Worm (Caenorhabditis elegans) whole organism, L3 larva: ENCODE measurements around the gene srg-69.
A peak's percentile ranks its signal among the peaks of the same experiment; 100 is the strongest.

ENCODE experiments used
- R02D3.7 ChIP-seq: fragments of 150-350 bp; optimal IDR thresholded peaks from 2 replicates; lab custom pipeline; 2014; ENCODE audit warnings: missing biosample characterization, missing genetic modification characterization
- aly-2 ChIP-seq: fragments of 150-350 bp; optimal IDR thresholded peaks from 2 replicates; lab custom pipeline; 2014; ENCODE audit warnings: missing biosample characterization, missing genetic modification characterization
- ama-1 ChIP-seq: fragments of 150-350 bp; optimal IDR thresholded peaks from 2 replicates; lab custom pipeline; 2018
- ceh-16 ChIP-seq: sonication (generic microtip); optimal IDR thresholded peaks from 2 replicates; lab custom pipeline; 2017; ENCODE audit warnings: missing biosample characterization, missing genetic modification characterization
- ceh-28 ChIP-seq: fragments of 150-350 bp; optimal IDR thresholded peaks from 2 replicates; lab custom pipeline; 2014; ENCODE audit warnings: missing biosample characterization, missing genetic modification reagents, missing genetic modification characterization
- ceh-9 ChIP-seq: sonication (generic microtip); optimal IDR thresholded peaks from 2 replicates; lab custom pipeline; 2018; ENCODE audit warnings: missing biosample characterization, missing genetic modification characterization
- daf-12 ChIP-seq: fragments of 150-350 bp; optimal IDR thresholded peaks from 2 replicates; lab custom pipeline; 2014; ENCODE audit warnings: missing biosample characterization, missing genetic modification reagents, missing genetic modification characterization
- egl-5 ChIP-seq: fragments of 150-350 bp; optimal IDR thresholded peaks from 2 replicates; lab custom pipeline; 2017; ENCODE audit warnings: missing biosample characterization, missing genetic modification reagents, missing genetic modification characterization, inconsistent platforms
- elt-1 ChIP-seq: fragments of 150-350 bp; optimal IDR thresholded peaks from 2 replicates; lab custom pipeline; 2014; ENCODE audit warnings: missing biosample characterization, missing genetic modification characterization
- elt-2 ChIP-seq: sonication (generic microtip); optimal IDR thresholded peaks from 2 replicates; lab custom pipeline; 2016; ENCODE audit warnings: missing genetic modification reagents, mild to moderate bottlenecking, missing genetic modification characterization, missing compliant biosample characterization
- eor-1 ChIP-seq, 2 experiments: fragments of 150-350 bp; optimal IDR thresholded peaks; 2 replicates each; lab custom pipeline; 2014 to 2018; ENCODE audit warnings: missing biosample characterization in 2 of 2, missing genetic modification characterization in 2 of 2
- fkh-10 ChIP-seq: sonication (generic microtip); optimal IDR thresholded peaks from 2 replicates; lab custom pipeline; 2017; ENCODE audit warnings: missing biosample characterization, missing genetic modification reagents, missing genetic modification characterization
- fkh-2 ChIP-seq: fragments of 150-350 bp; optimal IDR thresholded peaks from 2 replicates; lab custom pipeline; 2014; ENCODE audit warnings: missing biosample characterization, missing genetic modification reagents, missing genetic modification characterization
- fos-1 ChIP-seq: fragments of 150-350 bp; optimal IDR thresholded peaks from 2 replicates; lab custom pipeline; 2014; ENCODE audit warnings: missing biosample characterization, missing genetic modification characterization
- jun-1 ChIP-seq: fragments of 150-350 bp; optimal IDR thresholded peaks from 2 replicates; lab custom pipeline; 2014; ENCODE audit warnings: missing biosample characterization, missing genetic modification reagents, missing genetic modification characterization
- lin-15B ChIP-seq: fragments of 150-350 bp; optimal IDR thresholded peaks from 2 replicates; lab custom pipeline; 2014; ENCODE audit warnings: missing biosample characterization, missing genetic modification characterization
- lin-39 ChIP-seq: fragments of 150-350 bp; optimal IDR thresholded peaks from 2 replicates; lab custom pipeline; 2018; ENCODE audit warnings: missing biosample characterization, missing genetic modification reagents, missing genetic modification characterization
- lsy-12 ChIP-seq: sonication (generic microtip); optimal IDR thresholded peaks from 2 replicates; lab custom pipeline; 2016; ENCODE audit warnings: mild to moderate bottlenecking, missing genetic modification characterization, missing compliant biosample characterization
- mdl-1 ChIP-seq: fragments of 150-350 bp; optimal IDR thresholded peaks from 2 replicates; lab custom pipeline; 2014; ENCODE audit warnings: missing biosample characterization, missing genetic modification characterization
- mml-1 ChIP-seq: fragments of 150-350 bp; sonication (generic microtip); optimal IDR thresholded peaks from 3 replicates; lab custom pipeline; 2014; ENCODE audit warnings: missing biosample characterization, missing genetic modification characterization
- nfya-1 ChIP-seq: sonication (generic microtip); optimal IDR thresholded peaks from 2 replicates; lab custom pipeline; 2017; ENCODE audit warnings: missing genetic modification characterization, mild to moderate bottlenecking, missing compliant biosample characterization, antibody characterized with exemption, moderate library complexity; ENCODE audit not compliant: insufficient read depth
- nhr-11 ChIP-seq: fragments of 150-350 bp; optimal IDR thresholded peaks from 2 replicates; lab custom pipeline; 2014; ENCODE audit warnings: missing biosample characterization, missing genetic modification characterization
- nhr-23 ChIP-seq: fragments of 150-350 bp; optimal IDR thresholded peaks from 2 replicates; lab custom pipeline; 2014; ENCODE audit warnings: missing biosample characterization, missing genetic modification reagents, missing genetic modification characterization
- nhr-25 ChIP-seq: sonication (generic microtip); optimal IDR thresholded peaks from 2 replicates; lab custom pipeline; 2017; ENCODE audit warnings: missing biosample characterization, missing genetic modification characterization
- nhr-67 ChIP-seq: fragments of 150-350 bp; optimal IDR thresholded peaks from 2 replicates; lab custom pipeline; 2014; ENCODE audit warnings: missing biosample characterization, missing genetic modification characterization
- nhr-76 ChIP-seq: fragments of 150-350 bp; sonication (generic microtip); optimal IDR thresholded peaks from 5 replicates; lab custom pipeline; 2014; ENCODE audit warnings: missing biosample characterization, missing genetic modification characterization
- nhr-77 ChIP-seq: fragments of 150-350 bp; optimal IDR thresholded peaks from 2 replicates; lab custom pipeline; 2014; ENCODE audit warnings: missing biosample characterization, missing genetic modification characterization
- pha-4 ChIP-seq: fragments of 150-350 bp; optimal IDR thresholded peaks from 2 replicates; lab custom pipeline; 2014; ENCODE audit warnings: missing biosample characterization, missing genetic modification reagents, missing genetic modification characterization
- pqm-1 ChIP-seq: fragments of 150-350 bp; optimal IDR thresholded peaks from 2 replicates; lab custom pipeline; 2017; ENCODE audit warnings: missing biosample characterization, missing genetic modification characterization, inconsistent platforms
- sea-2 ChIP-seq: fragments of 150-350 bp; sonication (generic microtip); optimal IDR thresholded peaks from 4 replicates; lab custom pipeline; 2014; ENCODE audit warnings: missing biosample characterization, missing genetic modification reagents, missing genetic modification characterization
- unc-39 ChIP-seq: sonication (generic microtip); optimal IDR thresholded peaks from 4 replicates; lab custom pipeline; 2017; ENCODE audit warnings: missing biosample characterization, missing genetic modification characterization
- zag-1 ChIP-seq: fragments of 150-350 bp; optimal IDR thresholded peaks from 2 replicates; lab custom pipeline; 2014; ENCODE audit warnings: missing biosample characterization, missing genetic modification characterization
- ztf-11 ChIP-seq: fragments of 150-350 bp; optimal IDR thresholded peaks from 2 replicates; lab custom pipeline; 2014; ENCODE audit warnings: missing biosample characterization, missing genetic modification characterization
- ztf-4 ChIP-seq: fragments of 150-350 bp; optimal IDR thresholded peaks from 2 replicates; lab custom pipeline; 2014; ENCODE audit warnings: missing biosample characterization, missing genetic modification characterization

srg-69 gene

DNA sequence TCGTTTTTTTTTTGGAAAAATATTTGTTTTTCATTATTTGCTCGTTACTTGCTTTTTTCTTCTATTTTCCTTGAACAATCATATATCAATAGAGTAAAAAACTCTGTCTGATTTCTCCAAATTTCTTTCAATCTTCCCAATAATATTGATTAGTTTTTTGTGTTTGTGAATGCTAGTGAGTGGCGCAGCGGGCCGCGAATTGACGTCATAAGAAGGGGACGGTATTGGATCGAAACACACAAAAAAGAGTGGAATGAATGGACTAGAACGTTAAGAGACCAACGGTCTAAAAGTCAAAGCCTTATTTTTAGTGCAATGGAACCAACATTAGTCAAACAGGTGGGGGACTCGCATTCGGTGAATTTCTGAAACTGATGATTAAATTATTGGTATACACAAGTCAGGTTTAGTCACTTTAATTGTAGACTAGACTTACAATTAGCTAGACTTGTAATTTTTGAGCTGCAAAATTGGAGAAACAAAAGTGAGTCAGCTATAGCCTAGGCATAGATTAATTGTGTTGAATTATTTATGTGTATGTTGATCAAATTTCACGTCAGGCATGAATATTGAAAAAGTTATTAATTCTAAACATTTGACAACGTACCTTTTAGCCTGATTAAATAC is 23.7 kb upstream of the srg-69 start:
- TF ChIP-seq nhr-25 (tag; lab: Kevin White, UChicago) (peak; percentile 14), ama-1 (lab: Kevin White, UChicago) (no peak), nhr-23 (peak; percentile 9), nfya-1 (peak; percentile 62), ceh-16 (tag; lab: Kevin White, UChicago) (no peak), pqm-1 (peak; percentile 39), ceh-9 (no peak), elt-2 (tag; lab: Kevin White, UChicago) (peak; percentile 29), nhr-11 (peak; percentile 21), pha-4 (tag; lab: Kevin White, UChicago) (peak; percentile 75)

DNA sequence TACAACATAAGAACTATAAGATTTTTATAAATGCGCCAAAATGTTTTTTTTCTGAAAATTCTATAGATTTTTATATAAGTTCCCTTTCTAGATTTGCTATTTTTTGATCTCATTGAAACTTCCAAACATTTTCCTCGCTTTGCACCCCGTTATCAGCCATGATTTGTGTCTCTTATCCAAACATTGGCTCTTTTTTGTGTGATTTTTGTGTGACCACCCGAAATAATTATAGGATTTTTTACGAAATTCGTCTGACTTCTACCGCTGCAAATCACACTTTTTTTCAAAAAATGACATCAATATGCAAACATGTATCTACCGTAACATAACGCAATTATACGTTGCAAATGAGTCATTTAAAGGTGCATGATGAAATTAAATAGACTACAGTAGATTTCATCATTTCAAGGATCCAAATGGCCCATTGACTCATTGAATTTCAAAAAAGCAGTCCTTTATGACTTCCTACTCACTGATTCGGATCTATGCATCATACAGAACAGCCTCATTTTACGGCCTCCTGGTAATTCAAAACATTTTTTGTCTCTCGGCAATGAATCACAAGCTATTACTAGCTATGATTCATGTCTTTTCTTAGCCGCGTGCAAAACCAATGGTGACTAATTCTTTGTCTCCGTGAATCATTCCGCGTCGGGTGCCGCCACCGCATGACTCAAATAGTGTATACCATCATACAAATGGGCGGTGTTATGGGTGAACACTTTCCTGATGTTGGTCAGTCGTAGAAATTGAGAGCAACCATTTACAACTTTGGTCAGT is 22.9 kb upstream of the srg-69 start:
- TF ChIP-seq lin-15B (tag; lab: Kevin White, UChicago) (no peak), egl-5 (tag; lab: Kevin White, UChicago) (no peak), lsy-12 (tag; lab: Kevin White, UChicago) (peak; percentile 4), ceh-28 (tag; lab: Kevin White, UChicago) (no peak), pha-4 (tag; lab: Kevin White, UChicago) (peak; percentile 53), fos-1 (peak; percentile 95), elt-2 (tag; lab: Kevin White, UChicago) (peak; percentile 71), eor-1 (tag; optimal IDR thresholded peaks at IDR 0.05; lab: Kevin White, UChicago) (no peak), aly-2 (no peak), R02D3.7 (no peak), nhr-67 (tag; lab: Kevin White, UChicago) (no peak), fkh-2 (no peak), jun-1 (tag; lab: Kevin White, UChicago) (peak; percentile 85), unc-39 (tag; lab: Kevin White, UChicago) (no peak), pqm-1 (peak; percentile 36), ceh-16 (tag; lab: Kevin White, UChicago) (no peak)

DNA sequence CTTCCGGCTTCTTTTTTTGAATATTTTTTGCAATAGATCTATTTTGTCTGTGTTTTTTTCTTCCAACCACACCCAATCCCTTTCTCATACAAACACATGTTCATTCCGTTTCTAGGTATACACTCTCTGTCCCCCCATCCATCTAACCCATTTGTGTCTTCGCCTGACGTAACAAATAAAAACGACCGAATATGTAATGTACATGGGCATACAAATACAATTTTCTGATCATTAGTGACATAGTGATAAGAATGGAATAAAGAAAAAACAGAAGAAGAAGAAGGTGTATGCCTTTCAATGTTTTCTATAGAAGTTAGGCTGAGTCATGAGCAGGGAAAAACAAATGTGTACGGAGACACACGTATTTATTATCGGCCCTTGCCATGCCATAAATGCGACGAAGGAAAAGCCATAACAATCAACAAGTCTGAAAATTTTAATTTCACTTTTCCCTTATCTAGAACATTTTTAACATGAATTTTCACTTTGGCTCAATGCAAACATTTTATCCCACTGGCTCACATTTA is 21.7 kb upstream of the srg-69 start:
- TF ChIP-seq nhr-77 (tag; lab: Kevin White, UChicago) = no peak
- TF ChIP-seq pha-4 (tag; lab: Kevin White, UChicago) = peak; percentile 47
- TF ChIP-seq lin-15B (tag; lab: Kevin White, UChicago) = no peak
- TF ChIP-seq elt-2 (tag; lab: Kevin White, UChicago) = peak; percentile 70

DNA sequence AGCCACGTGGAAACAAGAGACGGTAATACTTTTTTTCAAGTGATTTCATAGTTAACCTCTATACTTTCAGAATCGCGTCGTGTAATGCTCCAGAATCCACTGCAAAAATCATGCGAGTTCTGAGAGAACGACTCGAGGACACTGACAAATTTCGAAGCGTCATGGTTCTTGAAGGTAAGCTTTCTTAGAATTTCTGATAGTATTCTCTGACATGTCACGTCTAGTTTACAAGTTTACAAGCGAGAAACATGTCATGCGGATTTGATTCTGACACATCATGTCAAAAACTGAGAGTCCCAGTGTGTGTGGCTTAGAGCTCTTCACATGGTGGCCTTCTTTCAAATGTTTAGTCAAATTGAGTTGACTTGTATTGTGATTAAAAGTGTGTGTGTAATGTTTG is 20.9 kb upstream of the srg-69 start:
- no peak for TF ChIP-seq nhr-76 (tag; lab: Kevin White, UChicago)
- no peak for TF ChIP-seq ceh-16 (tag; lab: Kevin White, UChicago)
- TF ChIP-seq mdl-1 (tag; lab: Kevin White, UChicago) = no peak
- no peak for TF ChIP-seq ama-1 (lab: Kevin White, UChicago)
- no peak for TF ChIP-seq elt-1 (tag; lab: Kevin White, UChicago)
- TF ChIP-seq zag-1 (tag; lab: Kevin White, UChicago) = no peak
- no peak for TF ChIP-seq lin-39 (tag; lab: Kevin White, UChicago)
- no peak for TF ChIP-seq fkh-10 (GFP tag; lab: Kevin White, UChicago)
- no peak for TF ChIP-seq fos-1
- TF ChIP-seq ztf-11 (tag; lab: Kevin White, UChicago) = no peak
- TF ChIP-seq ztf-4 (tag; lab: Kevin White, UChicago) = no peak
- TF ChIP-seq pha-4 (tag; lab: Kevin White, UChicago) = no peak
- no peak for TF ChIP-seq daf-12 (tag; lab: Kevin White, UChicago)
- TF ChIP-seq fkh-2 = no peak
- TF ChIP-seq pqm-1 = no peak
- TF ChIP-seq elt-2 (tag; lab: Kevin White, UChicago) = no peak
- TF ChIP-seq lin-15B (tag; lab: Kevin White, UChicago) = no peak
- TF ChIP-seq mml-1 (tag; lab: Kevin White, UChicago) = no peak
- no peak for TF ChIP-seq sea-2 (GFP tag; lab: Kevin White, UChicago)
